Worm (Caenorhabditis elegans): ENCODE results near the gene ZK686.6.

The ZK686.6 gene

ce11 chrIII:7724433-7724832 is 48.4 kb downstream of the ZK686.6 start:
- no peak for TF ChIP-seq elt-3 (tag; optimal IDR thresholded peaks at IDR 0.05)
- no peak for TF ChIP-seq ces-1 (GFP tag; optimal IDR thresholded peaks at IDR 0.05)
- TF ChIP-seq blmp-1 (tag; optimal IDR thresholded peaks at IDR 0.05), result no peak
- no peak for TF ChIP-seq M03D4.4 (tag; optimal IDR thresholded peaks at IDR 0.05)

- peak; percentile 22 for TF ChIP-seq lsy-2 (tag; optimal IDR thresholded peaks at IDR 0.05)
- no peak for TF ChIP-seq nhr-76 (tag; optimal IDR thresholded peaks at IDR 0.05)
- TF ChIP-seq ces-1 (GFP tag; optimal IDR thresholded peaks at IDR 0.05), result peak; percentile 97
Measured at ce11 chrIII:7723412-7724068, 49.3 kb downstream of the ZK686.6 start.

ce11 chrIII:7722999-7723398 is 49.8 kb downstream of the ZK686.6 start:
- no peak for TF ChIP-seq unc-62 (GFP tag; optimal IDR thresholded peaks at IDR 0.05)
- no peak for TF ChIP-seq elt-3 (tag; optimal IDR thresholded peaks at IDR 0.05)
- TF ChIP-seq mab-5 (tag; optimal IDR thresholded peaks at IDR 0.05), result no peak
- no peak for TF ChIP-seq bed-3 (GFP tag; optimal IDR thresholded peaks at IDR 0.05)
- no peak for TF ChIP-seq elt-1 (tag; optimal IDR thresholded peaks at IDR 0.05; ENCODE audit: borderline replicate concordance, insufficient read depth)
- TF ChIP-seq unc-120 (tag; optimal IDR thresholded peaks at IDR 0.05; ENCODE audit: poor library complexity, severe bottlenecking), result no peak
- no peak for TF ChIP-seq lsy-2 (tag; optimal IDR thresholded peaks at IDR 0.05)
- no peak for TF ChIP-seq nhr-2 (tag; optimal IDR thresholded peaks at IDR 0.05)
- no peak for TF ChIP-seq flh-1 (GFP tag; optimal IDR thresholded peaks at IDR 0.05)
- TF ChIP-seq nhr-28 (tag; optimal IDR thresholded peaks at IDR 0.05), result no peak
- no peak for TF ChIP-seq M03D4.4 (tag; optimal IDR thresholded peaks at IDR 0.05)
- no peak for TF ChIP-seq ces-1 (GFP tag; optimal IDR thresholded peaks at IDR 0.05)
- no peak for TF ChIP-seq ceh-39 (tag; optimal IDR thresholded peaks at IDR 0.05)
- no peak for TF ChIP-seq mep-1 (tag; optimal IDR thresholded peaks at IDR 0.05)
- no peak for TF ChIP-seq snpc-4 (tag; optimal IDR thresholded peaks at IDR 0.05)
- TF ChIP-seq nhr-76 (tag; optimal IDR thresholded peaks at IDR 0.05), result no peak
- TF ChIP-seq blmp-1 (tag; optimal IDR thresholded peaks at IDR 0.05), result no peak
- TF ChIP-seq ceh-43 (GFP tag; optimal IDR thresholded peaks at IDR 0.05), result no peak

ce11 chrIII:7722411-7722810 is 50.4 kb downstream of the ZK686.6 start:
- no peak for TF ChIP-seq blmp-1 (tag; optimal IDR thresholded peaks at IDR 0.05)
